Worm (Caenorhabditis elegans): ENCODE results near the gene lmd-4.
A peak's percentile ranks its signal among the peaks of the same experiment; 100 is the strongest.

The lmd-4 gene

DNA sequence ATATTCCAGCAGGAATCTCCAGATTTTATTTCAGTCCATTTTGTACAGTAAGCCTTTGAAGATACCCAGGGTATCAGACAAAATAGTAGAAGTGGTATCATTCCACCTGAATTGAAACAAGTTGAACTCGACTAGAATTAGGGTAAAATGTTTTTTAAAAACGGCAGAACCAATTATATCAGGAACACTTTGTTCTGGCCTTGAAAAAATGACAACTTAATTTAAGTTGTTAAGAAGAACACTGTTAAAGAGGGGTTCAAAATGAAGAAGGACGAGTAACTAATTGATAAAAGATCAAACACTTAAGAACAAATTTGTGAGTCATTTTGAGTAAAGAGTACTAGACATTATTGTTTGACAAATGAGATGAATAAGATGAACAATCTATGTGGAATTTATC lies at the start of gene lmd-4:
TSS of gene lmd-4 (minus strand) at position 101 of the 400 bp plus-strand sequence.
- no peak for TF ChIP-seq ztf-11 (tag; optimal IDR thresholded peaks at IDR 0.05)
- no peak for TF ChIP-seq Y105C5A.15 (GFP tag; IDR thresholded peaks at IDR 0.05)
- TF ChIP-seq jun-1 (tag; optimal IDR thresholded peaks at IDR 0.05), result no peak
- TF ChIP-seq nhr-237 (tag; optimal IDR thresholded peaks at IDR 0.05), result no peak
- TF ChIP-seq F37D6.2 (tag; optimal IDR thresholded peaks at IDR 0.05), result no peak
- no peak for TF ChIP-seq tag-97 (GFP tag; IDR thresholded peaks at IDR 0.05)
- TF ChIP-seq cey-2 (tag; optimal IDR thresholded peaks at IDR 0.05; ENCODE audit: borderline replicate concordance, insufficient read depth), result no peak
- TF ChIP-seq lin-39 (tag; optimal IDR thresholded peaks at IDR 0.05), result no peak
- TF ChIP-seq aha-1 (tag), result no peak
- no peak for TF ChIP-seq ceh-82 (tag; optimal IDR thresholded peaks at IDR 0.05)
- no peak for TF ChIP-seq ceh-62 (tag; optimal IDR thresholded peaks at IDR 0.05)
- TF ChIP-seq daf-16 (GFP tag; optimal IDR thresholded peaks at IDR 0.05), result no peak
- TF ChIP-seq daf-16 (tag; optimal IDR thresholded peaks at IDR 0.05), result no peak
- TF ChIP-seq nhr-28 (tag; optimal IDR thresholded peaks at IDR 0.05), result no peak
- no peak for TF ChIP-seq D1046.2 (GFP tag; IDR thresholded peaks at IDR 0.05)
- no peak for TF ChIP-seq ceh-44 (GFP tag; IDR thresholded peaks at IDR 0.05)

- no peak for TF ChIP-seq spr-1 (tag; optimal IDR thresholded peaks at IDR 0.05)
- no peak for TF ChIP-seq fos-1 (tag; optimal IDR thresholded peaks at IDR 0.05)
- peak in 1 of 2 experiments; percentile 93 for TF ChIP-seq unc-62 (GFP tag; optimal IDR thresholded peaks at IDR 0.05 in 1 of 2)
- TF ChIP-seq unc-62 (tag; optimal IDR thresholded peaks at IDR 0.05), result no peak
Measured at ce11 chrV:7369578-7369977, 48.8 kb upstream of the lmd-4 start, which contains the start of gene srj-14. srj-14 (plus strand) TSS chrV:7369708.

DNA sequence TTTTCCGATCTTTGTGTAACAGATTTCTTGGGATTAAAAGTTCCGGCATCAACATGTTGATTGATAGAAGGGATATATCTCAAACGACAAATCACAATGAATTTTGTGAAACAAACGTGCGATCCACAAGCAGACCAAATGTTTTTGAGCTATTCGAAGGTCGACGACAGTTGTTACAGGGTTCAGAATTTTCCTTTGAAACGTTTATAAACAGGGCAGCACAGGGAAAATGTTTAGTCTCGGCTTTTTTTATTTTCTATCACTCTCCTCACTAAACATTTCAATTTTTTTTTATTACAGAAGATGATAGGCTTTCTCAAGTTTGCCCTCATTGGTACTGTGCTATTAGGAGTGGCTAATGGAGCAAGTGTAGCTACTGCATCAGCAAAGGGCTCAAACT lies 44.1 kb upstream of the lmd-4 start, which contains the start of gene exc-13:
TSS of gene exc-13 (plus strand) at position 301 of the 400 bp plus-strand sequence.
- TF ChIP-seq unc-62 (GFP tag; optimal IDR thresholded peaks at IDR 0.05 in 1 of 2), result no peak
- no peak for TF ChIP-seq unc-62 (tag; optimal IDR thresholded peaks at IDR 0.05)
- TF ChIP-seq ceh-82 (tag; optimal IDR thresholded peaks at IDR 0.05), result no peak
- peak in 1 of 2 experiments; percentile 90 for TF ChIP-seq daf-16 (GFP tag; optimal IDR thresholded peaks at IDR 0.05)
- TF ChIP-seq daf-16 (tag; optimal IDR thresholded peaks at IDR 0.05), result no peak
- TF ChIP-seq nhr-10 (tag; optimal IDR thresholded peaks at IDR 0.05), result no peak

- TF ChIP-seq fos-1 (tag; optimal IDR thresholded peaks at IDR 0.05) (no peak), nhr-28 (tag; optimal IDR thresholded peaks at IDR 0.05) (peak; percentile 71), spr-1 (tag; optimal IDR thresholded peaks at IDR 0.05) (no peak), hlh-11 (tag; optimal IDR thresholded peaks at IDR 0.05) (peak; percentile 53), lin-13 (GFP tag; optimal IDR thresholded peaks at IDR 0.05) (no peak), dmd-6 (GFP tag; IDR thresholded peaks at IDR 0.05) (peak; percentile 57; the same call in 1 of the 2 replicates), daf-12 (tag; optimal IDR thresholded peaks at IDR 0.05) (no peak), jun-1 (tag; optimal IDR thresholded peaks at IDR 0.05) (no peak), pqm-1 (tag; optimal IDR thresholded peaks at IDR 0.05) (peak; percentile 52), daf-16 (GFP tag; optimal IDR thresholded peaks at IDR 0.05) (no peak), daf-16 (tag; optimal IDR thresholded peaks at IDR 0.05) (peak; percentile 91)
Measured at ce11 chrV:7364059-7364458, 43.2 kb upstream of the lmd-4 start, which contains the start of gene cyp-35A2. cyp-35A2 (minus strand) TSS chrV:7364182.

- TF ChIP-seq skn-1 (tag; optimal IDR thresholded peaks at IDR 0.05) (no peak), F37D6.2 (tag; optimal IDR thresholded peaks at IDR 0.05) (no peak), dve-1 (tag; optimal IDR thresholded peaks at IDR 0.05; ENCODE audit: insufficient read depth) (no peak), lin-15B (tag; optimal IDR thresholded peaks at IDR 0.05) (no peak), unc-130 (GFP tag; optimal IDR thresholded peaks at IDR 0.05) (no peak), D1046.2 (GFP tag; IDR thresholded peaks at IDR 0.05) (no peak), hlh-30 (tag; optimal IDR thresholded peaks at IDR 0.05; ENCODE audit: insufficient read depth) (no peak), zfp-2 (tag; optimal IDR thresholded peaks at IDR 0.05) (no peak), hmg-1.1 (GFP tag; IDR thresholded peaks at IDR 0.05) (no peak), spr-3 (GFP tag; optimal IDR thresholded peaks at IDR 0.05) (no peak)
Measured at ce11 chrV:7361673-7362072, 40.9 kb upstream of the lmd-4 start, which contains the start of gene cyp-35A1. cyp-35A1 (minus strand) TSS chrV:7361773.
